Fruit fly (Drosophila melanogaster) whole organism, pupa: Measurements from ENCODE around the gene mtDNA-helicase.

Experiments
- CG10348 ChIP-seq: fragments of 200-800 bp; sonication (Bioruptor generic); IDR thresholded peaks from 2 replicates; pipeline ENCODE4 v1.3.6; 2022; ENCODE audit warnings: missing biosample characterization, missing genetic modification characterization
- CG15710 ChIP-seq: fragments of 200-800 bp; sonication (Bioruptor generic); optimal IDR thresholded peaks from 2 replicates; lab custom pipeline; 2018; ENCODE audit warnings: missing biosample characterization, mild to moderate bottlenecking, missing genetic modification characterization, moderate library complexity
- EcR ChIP-seq: fragments of 200-800 bp; sonication (Bioruptor generic); optimal IDR thresholded peaks from 3 replicates; lab custom pipeline; 2019; ENCODE audit warnings: missing biosample characterization, missing genetic modification characterization, mild to moderate bottlenecking, moderate library complexity, missing genetic modification reagents
- fd96Ca ChIP-seq: fragments of 200-800 bp; sonication (Bioruptor generic); IDR thresholded peaks from 3 replicates; pipeline ENCODE4 v1.3.6; 2022; ENCODE audit warnings: missing biosample characterization, missing genetic modification characterization

dm6 chr2L:9919218-9919617 lies 26.0 kb upstream of the mtDNA-helicase start:
- TF ChIP-seq EcR (no peak), CG10348 (no peak), CG15710 (tag; lab: Kevin White, UChicago) (no peak), fd96Ca (GFP tag; lab: Robert Waterston, UW) (no peak)
